Fruit fly (Drosophila melanogaster) whole organism, embryonic: ENCODE measurements around the gene Cep290.

Experiments
- CG10654 ChIP-seq: fragments of 200-800 bp; sonication (Bioruptor generic); optimal IDR thresholded peaks from 2 replicates; lab custom pipeline; 2016; ENCODE audit warnings: missing biosample characterization, missing genetic modification characterization
- CG14667 ChIP-seq: fragments of 200-800 bp; sonication (Bioruptor generic); IDR thresholded peaks from 2 replicates; pipeline ENCODE4 v1.3.6; 2022; ENCODE audit warnings: missing biosample characterization, missing genetic modification characterization
- CG14860 ChIP-seq: fragments of 200-800 bp; sonication (Bioruptor generic); IDR thresholded peaks from 3 replicates; pipeline ENCODE4 v1.3.6; 2022; ENCODE audit warnings: missing biosample characterization, missing genetic modification characterization; ENCODE audit not compliant: partially characterized antibody
- CG15479 ChIP-seq: fragments of 200-800 bp; sonication (Bioruptor generic); optimal IDR thresholded peaks from 3 replicates; lab custom pipeline; 2019; ENCODE audit warnings: missing biosample characterization, mild to moderate bottlenecking, missing genetic modification characterization, moderate library complexity
- CG1603 ChIP-seq: fragments of 200-800 bp; sonication (Bioruptor generic); optimal IDR thresholded peaks from 2 replicates; lab custom pipeline; 2019; ENCODE audit warnings: missing biosample characterization, mild to moderate bottlenecking, missing genetic modification characterization, moderate library complexity
- CG17912 ChIP-seq: fragments of 200-800 bp; sonication (Bioruptor generic); optimal IDR thresholded peaks from 2 replicates; lab custom pipeline; 2018; ENCODE audit warnings: missing biosample characterization, mild to moderate bottlenecking, missing genetic modification characterization
- CG1792 ChIP-seq: fragments of 200-800 bp; sonication (Bioruptor generic); optimal IDR thresholded peaks from 2 replicates; lab custom pipeline; 2016; ENCODE audit warnings: missing biosample characterization, missing genetic modification characterization
- CG2875 ChIP-seq: fragments of 200-800 bp; sonication (Bioruptor generic); optimal IDR thresholded peaks from 2 replicates; lab custom pipeline; 2017; ENCODE audit warnings: missing biosample characterization, mild to moderate bottlenecking, missing genetic modification characterization, missing genetic modification reagents
- CG31441 ChIP-seq: fragments of 200-800 bp; sonication (Bioruptor generic); IDR thresholded peaks from 2 replicates; pipeline ENCODE4 v1.3.6; 2022; ENCODE audit warnings: missing biosample characterization, missing genetic modification characterization
- CG3281 ChIP-seq: fragments of 200-800 bp; sonication (Bioruptor generic); optimal IDR thresholded peaks from 3 replicates; lab custom pipeline; 2017; ENCODE audit warnings: missing biosample characterization, mild to moderate bottlenecking, missing genetic modification characterization
- CG34224 ChIP-seq: fragments of 200-800 bp; sonication (Bioruptor generic); IDR thresholded peaks from 3 replicates; pipeline ENCODE4 v1.3.6; 2022; ENCODE audit warnings: missing biosample characterization, missing genetic modification characterization; ENCODE audit not compliant: partially characterized antibody
- CG42726 ChIP-seq: fragments of 200-800 bp; sonication (Bioruptor generic); IDR thresholded peaks from 2 replicates; pipeline ENCODE4 v1.3.6; 2022; ENCODE audit warnings: missing biosample characterization, missing genetic modification characterization; ENCODE audit not compliant: partially characterized antibody
- CG4328 ChIP-seq: fragments of 200-800 bp; sonication (Bioruptor generic); optimal IDR thresholded peaks from 3 replicates; lab custom pipeline; 2017; ENCODE audit warnings: missing biosample characterization, missing genetic modification reagents, missing genetic modification characterization
- CG4617 ChIP-seq: fragments of 200-800 bp; sonication (Bioruptor generic); optimal IDR thresholded peaks from 3 replicates; lab custom pipeline; 2016; ENCODE audit warnings: missing biosample characterization, missing genetic modification characterization, borderline replicate concordance
- CG4854 ChIP-seq: fragments of 200-800 bp; sonication (Bioruptor generic); optimal IDR thresholded peaks from 2 replicates; lab custom pipeline; 2016; ENCODE audit warnings: missing biosample characterization, missing genetic modification characterization, inconsistent platforms
- CG7357 ChIP-seq: fragments of 200-800 bp; sonication (Bioruptor generic); IDR thresholded peaks from 3 replicates; pipeline ENCODE4 v1.3.6; 2022; ENCODE audit warnings: missing biosample characterization, missing genetic modification characterization
- CG8290 ChIP-seq, 3 experiments: fragments of 200-800 bp; sonication (Bioruptor generic); optimal IDR thresholded peaks; 2 replicates each; lab custom pipeline; 2016 to 2019; ENCODE audit warnings: missing biosample characterization in 3 of 3, missing genetic modification characterization in 3 of 3, mild to moderate bottlenecking in 2 of 3, moderate library complexity in 1 of 3
- CG9797 ChIP-seq: fragments of 200-800 bp; sonication (Bioruptor generic); optimal IDR thresholded peaks from 3 replicates; lab custom pipeline; 2018; ENCODE audit warnings: missing biosample characterization, mild to moderate bottlenecking, missing genetic modification characterization
- Dip2 ChIP-seq: fragments of 200-800 bp; sonication (Bioruptor generic); IDR thresholded peaks from 2 replicates; pipeline ENCODE4 v1.3.6; 2022; ENCODE audit warnings: missing biosample characterization, missing genetic modification characterization
- Dip3 ChIP-seq: fragments of 200-800 bp; sonication (Bioruptor generic); optimal IDR thresholded peaks from 3 replicates; lab custom pipeline; 2016; ENCODE audit warnings: missing biosample characterization, missing genetic modification characterization
- Doc2 ChIP-seq: fragments of 200-800 bp; sonication (Bioruptor generic); IDR thresholded peaks from 2 replicates; pipeline ENCODE4 v1.3.6; 2022; ENCODE audit warnings: missing biosample characterization, missing genetic modification characterization
- Hey ChIP-seq: fragments of 200-800 bp; sonication (Bioruptor generic); optimal IDR thresholded peaks from 3 replicates; lab custom pipeline; 2018; ENCODE audit warnings: missing biosample characterization, mild to moderate bottlenecking, missing genetic modification characterization
- Hmx ChIP-seq: fragments of 200-800 bp; sonication (Bioruptor generic); optimal IDR thresholded peaks from 2 replicates; lab custom pipeline; 2016; ENCODE audit warnings: missing biosample characterization, missing genetic modification characterization
- Kr ChIP-seq: fragments of 200-800 bp; sonication (Bioruptor generic); optimal IDR thresholded peaks from 2 replicates; lab custom pipeline; 2017; ENCODE audit warnings: missing biosample characterization, mild to moderate bottlenecking, missing genetic modification characterization
- MBD-R2 ChIP-seq: fragments of 200-800 bp; sonication (Bioruptor generic); IDR thresholded peaks from 2 replicates; pipeline ENCODE4 v1.3.6; 2022; ENCODE audit warnings: missing biosample characterization, missing genetic modification characterization
- NFAT ChIP-seq: fragments of 200-800 bp; sonication (Bioruptor generic); IDR thresholded peaks from 2 replicates; pipeline ENCODE4 v1.3.6; 2022; ENCODE audit warnings: missing biosample characterization, missing genetic modification characterization
- PHDP ChIP-seq: fragments of 200-800 bp; sonication (Bioruptor generic); optimal IDR thresholded peaks from 3 replicates; lab custom pipeline; 2018; ENCODE audit warnings: missing biosample characterization, mild to moderate bottlenecking, missing genetic modification characterization, moderate library complexity
- Ravus ChIP-seq: fragments of 200-800 bp; sonication (Bioruptor generic); IDR thresholded peaks from 2 replicates; pipeline ENCODE4 v1.3.6; 2022; ENCODE audit warnings: missing biosample characterization, missing genetic modification characterization
- Sox102F ChIP-seq: fragments of 200-800 bp; sonication (Bioruptor generic); optimal IDR thresholded peaks from 2 replicates; lab custom pipeline; 2018; ENCODE audit warnings: missing biosample characterization, mild to moderate bottlenecking, missing genetic modification characterization, moderate library complexity
- Taf1 ChIP-seq: fragments of 200-800 bp; sonication (Bioruptor generic); IDR thresholded peaks from 2 replicates; pipeline ENCODE4 v1.3.6; 2022; ENCODE audit warnings: missing biosample characterization, missing genetic modification characterization
- YL-1 ChIP-seq: fragments of 200-800 bp; sonication (Bioruptor generic); optimal IDR thresholded peaks from 3 replicates; lab custom pipeline; 2017; ENCODE audit warnings: missing biosample characterization, mild to moderate bottlenecking, missing genetic modification characterization
- amos ChIP-seq: fragments of 200-800 bp; sonication (Bioruptor generic); IDR thresholded peaks from 2 replicates; pipeline ENCODE4 v1.3.6; 2022; ENCODE audit warnings: missing biosample characterization, missing genetic modification characterization; ENCODE audit not compliant: partially characterized antibody
- bigmax ChIP-seq: fragments of 200-800 bp; sonication (Bioruptor generic); optimal IDR thresholded peaks from 2 replicates; lab custom pipeline; 2018; ENCODE audit warnings: missing biosample characterization, mild to moderate bottlenecking, missing genetic modification characterization
- cad ChIP-seq: fragments of >200 bp; optimal IDR thresholded peaks from 2 replicates; lab custom pipeline; 2017; ENCODE audit warnings: missing biosample characterization, missing genetic modification characterization
- dan ChIP-seq: fragments of 200-800 bp; sonication (Bioruptor generic); IDR thresholded peaks from 2 replicates; pipeline ENCODE4 v1.3.6; 2022; ENCODE audit warnings: missing biosample characterization, missing genetic modification characterization
- danr ChIP-seq: fragments of 200-800 bp; sonication (Bioruptor generic); IDR thresholded peaks from 2 replicates; pipeline ENCODE4 v1.3.6; 2022; ENCODE audit warnings: missing biosample characterization, missing genetic modification characterization
- dati ChIP-seq: fragments of 200-800 bp; sonication (Bioruptor generic); IDR thresholded peaks from 2 replicates; pipeline ENCODE4 v1.3.6; 2022; ENCODE audit warnings: missing biosample characterization, missing genetic modification characterization
- dmrt99B ChIP-seq: fragments of 200-800 bp; sonication (Bioruptor generic); optimal IDR thresholded peaks from 2 replicates; lab custom pipeline; 2018; ENCODE audit warnings: missing biosample characterization, mild to moderate bottlenecking, missing genetic modification characterization, moderate library complexity
- gt ChIP-seq: fragments of 200-800 bp; sonication (Bioruptor generic); IDR thresholded peaks from 2 replicates; pipeline ENCODE4 v1.3.6; 2022; ENCODE audit warnings: missing biosample characterization, missing genetic modification characterization
- her ChIP-seq: fragments of 200-800 bp; sonication (Bioruptor generic); optimal IDR thresholded peaks from 2 replicates; lab custom pipeline; 2016; ENCODE audit warnings: missing biosample characterization, missing genetic modification characterization
- hth ChIP-seq: fragments of >200 bp; optimal IDR thresholded peaks from 2 replicates; lab custom pipeline; 2017; ENCODE audit warnings: inconsistent platforms
- klu ChIP-seq: fragments of 200-800 bp; sonication (Bioruptor generic); IDR thresholded peaks from 2 replicates; pipeline ENCODE4 v1.3.6; 2022; ENCODE audit warnings: missing biosample characterization, missing genetic modification characterization
- repo ChIP-seq: fragments of 200-800 bp; sonication (Bioruptor generic); optimal IDR thresholded peaks from 2 replicates; lab custom pipeline; 2016; ENCODE audit warnings: missing biosample characterization, missing genetic modification characterization
- rib ChIP-seq: fragments of 200-800 bp; sonication (Bioruptor generic); IDR thresholded peaks from 2 replicates; pipeline ENCODE4 v1.3.6; 2022; ENCODE audit warnings: missing biosample characterization, missing genetic modification characterization
- ro ChIP-seq: fragments of 200-800 bp; sonication (Bioruptor generic); IDR thresholded peaks from 2 replicates; pipeline ENCODE4 v1.3.6; 2022; ENCODE audit warnings: missing biosample characterization, missing genetic modification characterization
- sens-2 ChIP-seq: fragments of 200-800 bp; sonication (Bioruptor generic); IDR thresholded peaks from 2 replicates; pipeline ENCODE4 v1.3.6; 2022; ENCODE audit warnings: missing biosample characterization, missing genetic modification characterization
- slbo ChIP-seq: fragments of 200-800 bp; sonication (Bioruptor generic); IDR thresholded peaks from 2 replicates; pipeline ENCODE4 v1.3.6; 2022; ENCODE audit warnings: missing biosample characterization, missing genetic modification characterization
- sna ChIP-seq: fragments of 200-800 bp; sonication (Bioruptor generic); IDR thresholded peaks from 2 replicates; pipeline ENCODE4 v1.3.6; 2022; ENCODE audit warnings: missing biosample characterization, missing genetic modification characterization; ENCODE audit not compliant: partially characterized antibody
- yki ChIP-seq: fragments of >200 bp; optimal IDR thresholded peaks from 3 replicates; lab custom pipeline; 2018

Gene Cep290

DNA sequence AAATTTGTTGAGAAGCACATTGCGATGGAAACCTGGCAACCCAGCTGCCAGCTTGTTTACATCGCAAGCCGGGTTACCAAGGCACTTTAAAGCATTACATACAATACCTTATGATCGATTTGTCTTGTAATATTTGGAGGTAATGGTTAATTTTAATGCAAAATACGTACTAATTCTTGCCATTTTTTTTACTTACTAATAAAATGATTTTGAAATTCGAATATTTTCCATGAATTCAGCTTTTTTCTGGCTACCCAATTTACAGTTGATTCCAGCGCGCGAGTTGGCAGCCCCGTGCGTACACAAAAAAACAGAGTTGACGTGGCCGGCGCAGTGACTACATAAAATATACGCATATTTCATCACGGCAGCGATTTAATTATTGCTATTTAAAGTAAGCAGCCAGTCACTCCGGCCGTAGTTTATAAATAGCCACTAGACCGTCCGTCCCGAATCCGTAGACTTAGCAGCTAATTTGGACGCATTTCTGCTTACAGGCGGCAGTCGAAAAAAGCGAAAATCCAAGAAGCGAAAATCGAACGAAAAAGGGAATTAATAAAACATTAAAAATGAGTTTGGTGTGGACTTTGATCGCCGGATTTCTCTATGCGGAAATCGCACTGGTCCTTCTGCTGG is 6.1 kb upstream of the Cep290 start, which contains the start of the genes CG13901 and CG13887 (continued):
- TF ChIP-seq YL-1 = peak; percentile 97
- TF ChIP-seq dan = no peak; the same call in 1 of the 2 replicates
- peak; percentile 52 for TF ChIP-seq CG9797 (GFP tag; lab: Kevin White, UChicago)
- TF ChIP-seq CG1603 (tag; lab: Kevin White, UChicago) = peak; percentile 91
- TF ChIP-seq Hmx (GFP tag; lab: Kevin White, UChicago) = peak; percentile 80
- TF ChIP-seq Taf1 (GFP tag; lab: Robert Waterston, UW) = peak; percentile 83
- peak; percentile 82 for TF ChIP-seq danr (GFP tag; lab: Robert Waterston, UW)
- TF ChIP-seq CG8290 (GFP tag; optimal IDR thresholded peaks at IDR 0.05; lab: Kevin White, UChicago) = peak; percentile 91
- peak; percentile 67 to 84 for TF ChIP-seq CG8290 (tag; optimal IDR thresholded peaks at IDR 0.05; lab: Kevin White, UChicago)
- TF ChIP-seq hth = no peak
- TF ChIP-seq her (GFP tag; lab: Kevin White, UChicago) = peak; percentile 76
- TF ChIP-seq Hey (tag; lab: Kevin White, UChicago) = no peak
- TF ChIP-seq CG34224 (GFP tag; lab: Robert Waterston, UW) = 0 out of 3 replicates have a peak, but pooled peaks have one; percentile 18
- peak; percentile 93 for TF ChIP-seq slbo (GFP tag; lab: Robert Waterston, UW)
- TF ChIP-seq ro = no peak
- peak; percentile 82 for TF ChIP-seq NFAT (GFP tag; lab: Robert Waterston, UW)
- peak; percentile 84 for TF ChIP-seq dmrt99B
- peak; percentile 74 for TF ChIP-seq CG14667
- TF ChIP-seq sna (GFP tag; lab: Robert Waterston, UW) = no peak
- TF ChIP-seq Dip2 (GFP tag; lab: Robert Waterston, UW) = no peak
- peak; percentile 73 for TF ChIP-seq CG2875
- 0 out of 2 replicates have a peak, but pooled peaks have one; percentile 52 for TF ChIP-seq dati
- TF ChIP-seq sens-2 (GFP tag; lab: Robert Waterston, UW) = peak; percentile 55; the same call in 1 of the 2 replicates
- TF ChIP-seq rib = peak; percentile 69
- peak; percentile 91 for TF ChIP-seq CG31441 (GFP tag; lab: Robert Waterston, UW)
- TF ChIP-seq gt (GFP tag; lab: Robert Waterston, UW) = 0 out of 2 replicates have a peak, but pooled peaks have one; percentile 40
- TF ChIP-seq Doc2 (GFP tag; lab: Robert Waterston, UW) = peak; percentile 60; the same call in 1 of the 2 replicates
- TF ChIP-seq CG3281 = peak; percentile 91
- peak; percentile 75 for TF ChIP-seq CG4854
- TF ChIP-seq CG15479 (GFP tag; lab: Kevin White, UChicago) = peak; percentile 40
- peak; percentile 92 for TF ChIP-seq Dip3
- TF ChIP-seq Kr (GFP tag; lab: Kevin White, UChicago) = no peak
- TF ChIP-seq Ravus (GFP tag; lab: Robert Waterston, UW) = peak; percentile 6; the same call in 1 of the 2 replicates
- TF ChIP-seq CG1792 (GFP tag; lab: Kevin White, UChicago) = peak; percentile 85
- TF ChIP-seq CG10654 = peak; percentile 92
- TF ChIP-seq MBD-R2 (GFP tag; lab: Robert Waterston, UW) = peak; percentile 94
- 0 out of 2 replicates have a peak, but pooled peaks have one; percentile 18 for TF ChIP-seq amos (GFP tag; lab: Robert Waterston, UW)
- TF ChIP-seq CG4617 (GFP tag; lab: Kevin White, UChicago) = peak; percentile 97
- peak; percentile 82 for TF ChIP-seq klu (GFP tag; lab: Robert Waterston, UW)
- peak; percentile 85 for TF ChIP-seq CG17912 (GFP tag; lab: Kevin White, UChicago)
- no peak for TF ChIP-seq yki (lab: Kevin White, UChicago)
- TF ChIP-seq CG7357 (GFP tag; lab: Robert Waterston, UW) = peak; percentile 66; the same call in 2 of the 3 replicates
- no peak for TF ChIP-seq cad (GFP tag; lab: Kevin White, UChicago)
- peak; percentile 81 for TF ChIP-seq repo (GFP tag; lab: Kevin White, UChicago)
- no peak for TF ChIP-seq CG42726 (GFP tag; lab: Robert Waterston, UW)
- no peak for TF ChIP-seq Sox102F (GFP tag; lab: Kevin White, UChicago)
- TF ChIP-seq CG4328 = peak; percentile 87
- TF ChIP-seq bigmax (GFP tag; lab: Kevin White, UChicago) = peak; percentile 34
- peak; percentile 91 for TF ChIP-seq PHDP (tag; lab: Kevin White, UChicago)
- TF ChIP-seq CG14860 (GFP tag; lab: Robert Waterston, UW) = no peak
